Worm (Caenorhabditis elegans) whole organism, L2 larva: ENCODE results near the gene grsp-4.

Experiments used
- C34F6.9 ChIP-seq: fragments of 150-350 bp; optimal IDR thresholded peaks from 2 replicates; lab custom pipeline; 2014; ENCODE audit warnings: missing biosample characterization, missing genetic modification characterization
- F13H6.1 ChIP-seq: sonication (generic microtip); optimal IDR thresholded peaks from 2 replicates; lab custom pipeline; 2016; ENCODE audit warnings: missing genetic modification characterization, missing compliant biosample characterization
- R02D3.7 ChIP-seq: fragments of 150-350 bp; optimal IDR thresholded peaks from 2 replicates; lab custom pipeline; 2014; ENCODE audit warnings: missing biosample characterization, missing genetic modification characterization
- Y55F3AM.14 ChIP-seq: fragments of 200-800 bp; sonication (Bioruptor generic); optimal IDR thresholded peaks from 2 replicates; lab custom pipeline; 2018; ENCODE audit warnings: mild to moderate bottlenecking, missing genetic modification characterization, missing compliant biosample characterization
- ZK546.5 ChIP-seq: sonication (generic microtip); optimal IDR thresholded peaks from 2 replicates; lab custom pipeline; 2017; ENCODE audit warnings: missing biosample characterization, missing genetic modification characterization
- alr-1 ChIP-seq: fragments of 150-350 bp; optimal IDR thresholded peaks from 2 replicates; lab custom pipeline; 2014; ENCODE audit warnings: missing biosample characterization, missing genetic modification characterization
- aly-2 ChIP-seq: fragments of 150-350 bp; optimal IDR thresholded peaks from 2 replicates; lab custom pipeline; 2014; ENCODE audit warnings: missing biosample characterization, missing genetic modification characterization
- blmp-1 ChIP-seq: sonication (generic microtip); optimal IDR thresholded peaks from 2 replicates; lab custom pipeline; 2017; ENCODE audit warnings: missing genetic modification characterization, mild to moderate bottlenecking, missing compliant biosample characterization, antibody characterized with exemption, moderate library complexity; ENCODE audit not compliant: insufficient read depth
- ceh-82 ChIP-seq: fragments of 150-350 bp; optimal IDR thresholded peaks from 2 replicates; lab custom pipeline; 2014; ENCODE audit warnings: missing biosample characterization, missing genetic modification characterization
- crh-2 ChIP-seq: sonication (generic microtip); optimal IDR thresholded peaks from 2 replicates; lab custom pipeline; 2017; ENCODE audit warnings: missing biosample characterization, missing genetic modification characterization
- egl-27 ChIP-seq: sonication (generic microtip); optimal IDR thresholded peaks from 3 replicates; lab custom pipeline; 2017; ENCODE audit warnings: missing biosample characterization, missing genetic modification reagents, missing genetic modification characterization
- elt-1 ChIP-seq: fragments of 150-350 bp; optimal IDR thresholded peaks from 2 replicates; lab custom pipeline; 2014; ENCODE audit warnings: missing biosample characterization, missing genetic modification characterization
- elt-3 ChIP-seq: sonication (generic microtip); optimal IDR thresholded peaks from 2 replicates; lab custom pipeline; 2017; ENCODE audit warnings: missing biosample characterization, missing genetic modification characterization
- fos-1 ChIP-seq: fragments of 150-350 bp; optimal IDR thresholded peaks from 2 replicates; lab custom pipeline; 2014; ENCODE audit warnings: missing biosample characterization, missing genetic modification characterization
- lin-11 ChIP-seq: fragments of 150-350 bp; sonication (generic microtip); optimal IDR thresholded peaks from 2 replicates; lab custom pipeline; 2014; ENCODE audit warnings: missing biosample characterization, missing genetic modification characterization, inconsistent platforms, mixed read lengths
- lin-39 ChIP-seq: fragments of 150-350 bp; optimal IDR thresholded peaks from 2 replicates; lab custom pipeline; 2014; ENCODE audit warnings: missing biosample characterization, missing genetic modification reagents, missing genetic modification characterization
- mab-5 ChIP-seq: fragments of 150-350 bp; optimal IDR thresholded peaks from 2 replicates; lab custom pipeline; 2014; ENCODE audit warnings: missing biosample characterization, missing genetic modification characterization
- mbf-1 ChIP-seq: sonication (generic microtip); optimal IDR thresholded peaks from 2 replicates; lab custom pipeline; 2017; ENCODE audit warnings: missing biosample characterization, missing genetic modification characterization
- nhr-12 ChIP-seq: fragments of 150-350 bp; optimal IDR thresholded peaks from 2 replicates; lab custom pipeline; 2014; ENCODE audit warnings: missing biosample characterization, missing genetic modification characterization
- nhr-129 ChIP-seq: fragments of 150-350 bp; optimal IDR thresholded peaks from 2 replicates; lab custom pipeline; 2014; ENCODE audit warnings: missing biosample characterization, missing genetic modification characterization
- nhr-21 ChIP-seq: fragments of 150-350 bp; optimal IDR thresholded peaks from 2 replicates; lab custom pipeline; 2014; ENCODE audit warnings: missing biosample characterization, missing genetic modification characterization
- nhr-23 ChIP-seq: fragments of 150-350 bp; optimal IDR thresholded peaks from 2 replicates; lab custom pipeline; 2014; ENCODE audit warnings: missing biosample characterization, missing genetic modification reagents, missing genetic modification characterization
- nhr-237 ChIP-seq: fragments of 150-350 bp; optimal IDR thresholded peaks from 2 replicates; lab custom pipeline; 2014; ENCODE audit warnings: missing biosample characterization, missing genetic modification characterization
- nhr-25 ChIP-seq: fragments of 150-350 bp; sonication (generic microtip); optimal IDR thresholded peaks from 3 replicates; lab custom pipeline; 2014; ENCODE audit warnings: missing biosample characterization, missing genetic modification characterization
- nhr-6 ChIP-seq: fragments of 150-350 bp; optimal IDR thresholded peaks from 2 replicates; lab custom pipeline; 2014; ENCODE audit warnings: missing biosample characterization, missing genetic modification characterization
- peb-1 ChIP-seq: fragments of 150-350 bp; optimal IDR thresholded peaks from 2 replicates; lab custom pipeline; 2014; ENCODE audit warnings: missing biosample characterization, missing genetic modification characterization
- skn-1 ChIP-seq: sonication (generic microtip); optimal IDR thresholded peaks from 2 replicates; lab custom pipeline; 2017; ENCODE audit warnings: missing biosample characterization, missing genetic modification characterization
- sma-9 ChIP-seq, 2 experiments: fragments of 150-350 bp in 1 of 2; sonication (generic microtip) in 1 of 2; optimal IDR thresholded peaks; 2 replicates each; lab custom pipeline; 2014 to 2016; ENCODE audit warnings: missing genetic modification characterization in 2 of 2, mild to moderate bottlenecking in 1 of 2, missing biosample characterization in 1 of 2, missing compliant biosample characterization in 1 of 2, missing genetic modification reagents in 1 of 2, moderate library complexity in 1 of 2
- snpc-4 ChIP-seq: fragments of 150-350 bp; optimal IDR thresholded peaks from 2 replicates; lab custom pipeline; 2014; ENCODE audit warnings: missing biosample characterization, missing genetic modification characterization
- unc-39 ChIP-seq: fragments of 150-350 bp; optimal IDR thresholded peaks from 2 replicates; lab custom pipeline; 2014; ENCODE audit warnings: missing biosample characterization, missing genetic modification characterization
- unc-55 ChIP-seq: fragments of 150-350 bp; sonication (generic microtip); optimal IDR thresholded peaks from 3 replicates; lab custom pipeline; 2014; ENCODE audit warnings: missing biosample characterization, missing genetic modification reagents, missing genetic modification characterization
- unc-62 ChIP-seq: fragments of 150-350 bp; optimal IDR thresholded peaks from 2 replicates; lab custom pipeline; 2014; ENCODE audit warnings: missing biosample characterization, missing genetic modification reagents, missing genetic modification characterization
- zag-1 ChIP-seq: fragments of 150-350 bp; optimal IDR thresholded peaks from 2 replicates; lab custom pipeline; 2014; ENCODE audit warnings: missing biosample characterization, missing genetic modification characterization
- ztf-1 ChIP-seq: fragments of 200-800 bp; sonication (Bioruptor generic); conservative IDR thresholded peaks from 2 replicates; pipeline ENCODE4 v1.3.6; 2022; ENCODE audit warnings: missing genetic modification characterization, missing compliant biosample characterization
- ztf-11 ChIP-seq: sonication (generic microtip); optimal IDR thresholded peaks from 2 replicates; lab custom pipeline; 2017; ENCODE audit warnings: missing biosample characterization, missing genetic modification characterization

The grsp-4 gene

ce11 chrV:7590454-7590853, 34.3 kb upstream of the grsp-4 start, which contains the start of gene C50E3.6:
Gene C50E3.6 (minus strand): TSS chrV:7590554.
- no peak for TF ChIP-seq R02D3.7 (tag; lab: Kevin White, UChicago)

- no peak for TF ChIP-seq aly-2 (tag; lab: Kevin White, UChicago)
- TF ChIP-seq snpc-4 (tag; lab: Kevin White, UChicago) = peak; percentile 24
- TF ChIP-seq lin-11 = no peak
Observed at ce11 chrV:7595132-7595531, 29.6 kb upstream of the grsp-4 start.

DNA sequence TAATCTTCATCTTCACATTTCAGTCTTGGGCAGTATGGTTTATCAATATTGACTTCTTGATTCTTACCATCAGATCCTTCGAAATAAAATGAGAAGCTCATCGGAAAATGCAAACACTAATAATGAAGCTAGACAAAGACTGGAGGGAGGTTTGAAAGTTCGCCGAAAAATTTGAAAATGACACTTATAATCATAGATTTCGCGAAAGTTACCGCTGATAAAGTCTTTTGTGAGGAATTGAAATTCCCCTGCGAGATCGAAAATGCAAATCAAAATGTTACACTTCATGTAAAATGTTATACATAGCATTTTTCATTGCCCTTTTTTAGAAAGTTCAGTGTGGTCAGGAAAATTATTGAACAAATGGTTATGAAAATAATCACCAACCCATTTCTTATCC, 26.5 kb upstream of the grsp-4 start, which contains the start of gene C50E3.7:
TSS of gene C50E3.7 (minus strand) at position 101 of the 400 bp plus-strand sequence.
- TF ChIP-seq nhr-237 (tag; lab: Kevin White, UChicago) = no peak
- TF ChIP-seq snpc-4 (tag; lab: Kevin White, UChicago) = no peak
- no peak for TF ChIP-seq nhr-6 (tag; lab: Kevin White, UChicago)
- TF ChIP-seq unc-55 (GFP tag; lab: Kevin White, UChicago) = no peak
- TF ChIP-seq nhr-21 (tag; lab: Kevin White, UChicago) = no peak
- no peak for TF ChIP-seq nhr-12
- no peak for TF ChIP-seq mbf-1 (tag; lab: Kevin White, UChicago)

ce11 chrV:7600149-7600548, 24.6 kb upstream of the grsp-4 start, which contains the start of gene C50E3.9:
Gene C50E3.9 (minus strand): TSS chrV:7600249.
- TF ChIP-seq alr-1 = no peak
- no peak for TF ChIP-seq fos-1 (tag; lab: Kevin White, UChicago)
- TF ChIP-seq Y55F3AM.14 (GFP tag; lab: Kevin White, UChicago) = no peak
- no peak for TF ChIP-seq skn-1 (tag; lab: Kevin White, UChicago)
- no peak for TF ChIP-seq crh-2
- no peak for TF ChIP-seq lin-39
- TF ChIP-seq egl-27 (tag; lab: Kevin White, UChicago) = no peak
- no peak for TF ChIP-seq unc-62 (GFP tag; lab: Kevin White, UChicago)
- TF ChIP-seq blmp-1 (tag; lab: Kevin White, UChicago) = no peak
- TF ChIP-seq nhr-21 (tag; lab: Kevin White, UChicago) = no peak
- TF ChIP-seq F13H6.1 (tag; lab: Kevin White, UChicago) = no peak
- no peak for TF ChIP-seq nhr-12
- no peak for TF ChIP-seq C34F6.9
- no peak for TF ChIP-seq nhr-129 (tag; lab: Kevin White, UChicago)
- TF ChIP-seq peb-1 (tag; lab: Kevin White, UChicago) = no peak
- no peak for TF ChIP-seq zag-1 (tag; lab: Kevin White, UChicago)
- TF ChIP-seq, all 48 proteins: peak for 0

DNA sequence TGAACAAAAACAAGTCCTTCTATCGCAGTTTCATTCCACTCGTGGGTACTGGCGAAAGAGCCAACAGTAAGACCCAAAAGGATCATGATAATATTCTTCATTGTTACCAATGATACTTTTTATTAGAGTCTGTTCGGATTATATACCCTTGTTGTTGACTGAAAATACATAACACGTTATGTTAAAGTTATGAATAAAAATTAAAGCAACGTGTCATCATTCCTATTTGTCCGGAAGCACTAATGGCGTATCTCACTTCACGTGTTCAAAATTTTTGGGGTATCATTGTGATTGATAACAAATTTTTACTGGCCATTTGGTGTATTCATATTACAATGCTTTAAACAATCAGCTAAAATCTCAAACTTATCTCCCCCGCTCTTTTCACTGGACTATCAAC, 23.3 kb upstream of the grsp-4 start, which contains the start of gene scl-26:
TSS of gene scl-26 (minus strand) at position 101 of the 400 bp plus-strand sequence.
- TF ChIP-seq elt-1 = no peak
- TF ChIP-seq elt-3 (tag; lab: Kevin White, UChicago) = no peak
- no peak for TF ChIP-seq aly-2 (tag; lab: Kevin White, UChicago)
- TF ChIP-seq ZK546.5 = no peak
- TF ChIP-seq nhr-23 (tag; lab: Kevin White, UChicago) = no peak
- TF ChIP-seq nhr-12 = no peak
- TF ChIP-seq lin-11 = no peak
- no peak for TF ChIP-seq ceh-82 (tag; lab: Kevin White, UChicago)
- TF ChIP-seq blmp-1 (tag; lab: Kevin White, UChicago) = no peak
- no peak for TF ChIP-seq ztf-1 (GFP tag; lab: Robert Waterston, UW)
- TF ChIP-seq nhr-25 = no peak
- TF ChIP-seq nhr-6 (tag; lab: Kevin White, UChicago) = no peak
- TF ChIP-seq snpc-4 (tag; lab: Kevin White, UChicago) = no peak
- no peak for TF ChIP-seq mab-5 (tag; lab: Kevin White, UChicago)
- no peak for TF ChIP-seq F13H6.1 (tag; lab: Kevin White, UChicago)
- TF ChIP-seq ztf-11 = no peak
- TF ChIP-seq sma-9 (GFP tag; optimal IDR thresholded peaks at IDR 0.05; lab: Kevin White, UChicago) = no peak
- TF ChIP-seq sma-9 (tag; optimal IDR thresholded peaks at IDR 0.05; lab: Kevin White, UChicago) = no peak
- TF ChIP-seq unc-39 = no peak
- TF ChIP-seq, all 48 proteins: peak for 0
